Worm (Caenorhabditis elegans) whole organism, midembryonic: ENCODE data around the gene appg-2.

Experiments
- flt-1 ChIP-seq: fragments of 200-800 bp; sonication (Bioruptor generic); IDR thresholded peaks from 2 replicates; pipeline ENCODE4 v1.3.6; 2022; ENCODE audit warnings: missing genetic modification characterization, missing compliant biosample characterization
- klf-2 ChIP-seq: fragments of 200-800 bp; sonication (Bioruptor generic); conservative IDR thresholded peaks from 2 replicates; pipeline ENCODE4 v1.3.6; 2022; ENCODE audit warnings: missing genetic modification reagents, missing genetic modification characterization, missing compliant biosample characterization
- ref-1 ChIP-seq: fragments of 200-800 bp; sonication (Bioruptor generic); conservative IDR thresholded peaks from 2 replicates; pipeline ENCODE4 v1.3.6; 2022; ENCODE audit warnings: missing genetic modification reagents, missing genetic modification characterization, missing compliant biosample characterization
- ztf-23 ChIP-seq: fragments of 200-800 bp; sonication (Bioruptor generic); IDR thresholded peaks from 2 replicates; pipeline ENCODE4 v1.3.6; 2022; ENCODE audit warnings: missing genetic modification reagents, missing genetic modification characterization, missing compliant biosample characterization
- ztf-29 ChIP-seq: fragments of 200-800 bp; sonication (Bioruptor generic); IDR thresholded peaks from 2 replicates; pipeline ENCODE4 v1.3.6; 2022; ENCODE audit warnings: missing genetic modification reagents, missing genetic modification characterization, missing compliant biosample characterization

ce11 chrII:8799725-8800124 is 1.2 kb upstream of the appg-2 start:
- TF ChIP-seq ref-1 (GFP tag; lab: Robert Waterston, UW) (no peak), klf-2 (GFP tag; lab: Robert Waterston, UW) (no peak), ztf-29 (GFP tag; lab: Robert Waterston, UW) (no peak), flt-1 (no peak), ztf-23 (GFP tag; lab: Robert Waterston, UW) (no peak)
